Worm (Caenorhabditis elegans) whole organism, L3 larva: ENCODE results near the gene VC5.2.

Source experiments
- ama-1 ChIP-seq: fragments of 150-350 bp; optimal IDR thresholded peaks from 2 replicates; lab custom pipeline; 2018
- ceh-16 ChIP-seq: sonication (generic microtip); optimal IDR thresholded peaks from 2 replicates; lab custom pipeline; 2017; ENCODE audit warnings: missing biosample characterization, missing genetic modification characterization
- fkh-10 ChIP-seq: sonication (generic microtip); optimal IDR thresholded peaks from 2 replicates; lab custom pipeline; 2017; ENCODE audit warnings: missing biosample characterization, missing genetic modification reagents, missing genetic modification characterization
- mml-1 ChIP-seq: fragments of 150-350 bp; sonication (generic microtip); optimal IDR thresholded peaks from 3 replicates; lab custom pipeline; 2014; ENCODE audit warnings: missing biosample characterization, missing genetic modification characterization
- nfya-1 ChIP-seq: sonication (generic microtip); optimal IDR thresholded peaks from 2 replicates; lab custom pipeline; 2017; ENCODE audit warnings: missing genetic modification characterization, mild to moderate bottlenecking, missing compliant biosample characterization, antibody characterized with exemption, moderate library complexity; ENCODE audit not compliant: insufficient read depth
- nhr-23 ChIP-seq: fragments of 150-350 bp; optimal IDR thresholded peaks from 2 replicates; lab custom pipeline; 2014; ENCODE audit warnings: missing biosample characterization, missing genetic modification reagents, missing genetic modification characterization
- nhr-25 ChIP-seq: sonication (generic microtip); optimal IDR thresholded peaks from 2 replicates; lab custom pipeline; 2017; ENCODE audit warnings: missing biosample characterization, missing genetic modification characterization
- nhr-77 ChIP-seq: fragments of 150-350 bp; optimal IDR thresholded peaks from 2 replicates; lab custom pipeline; 2014; ENCODE audit warnings: missing biosample characterization, missing genetic modification characterization
- sea-2 ChIP-seq: fragments of 150-350 bp; sonication (generic microtip); optimal IDR thresholded peaks from 4 replicates; lab custom pipeline; 2014; ENCODE audit warnings: missing biosample characterization, missing genetic modification reagents, missing genetic modification characterization
- skn-1 ChIP-seq: fragments of 150-350 bp; optimal IDR thresholded peaks from 2 replicates; lab custom pipeline; 2014; ENCODE audit warnings: missing biosample characterization, missing genetic modification characterization
- unc-39 ChIP-seq: sonication (generic microtip); optimal IDR thresholded peaks from 4 replicates; lab custom pipeline; 2017; ENCODE audit warnings: missing biosample characterization, missing genetic modification characterization
- ztf-11 ChIP-seq: fragments of 150-350 bp; optimal IDR thresholded peaks from 2 replicates; lab custom pipeline; 2014; ENCODE audit warnings: missing biosample characterization, missing genetic modification characterization

DNA sequence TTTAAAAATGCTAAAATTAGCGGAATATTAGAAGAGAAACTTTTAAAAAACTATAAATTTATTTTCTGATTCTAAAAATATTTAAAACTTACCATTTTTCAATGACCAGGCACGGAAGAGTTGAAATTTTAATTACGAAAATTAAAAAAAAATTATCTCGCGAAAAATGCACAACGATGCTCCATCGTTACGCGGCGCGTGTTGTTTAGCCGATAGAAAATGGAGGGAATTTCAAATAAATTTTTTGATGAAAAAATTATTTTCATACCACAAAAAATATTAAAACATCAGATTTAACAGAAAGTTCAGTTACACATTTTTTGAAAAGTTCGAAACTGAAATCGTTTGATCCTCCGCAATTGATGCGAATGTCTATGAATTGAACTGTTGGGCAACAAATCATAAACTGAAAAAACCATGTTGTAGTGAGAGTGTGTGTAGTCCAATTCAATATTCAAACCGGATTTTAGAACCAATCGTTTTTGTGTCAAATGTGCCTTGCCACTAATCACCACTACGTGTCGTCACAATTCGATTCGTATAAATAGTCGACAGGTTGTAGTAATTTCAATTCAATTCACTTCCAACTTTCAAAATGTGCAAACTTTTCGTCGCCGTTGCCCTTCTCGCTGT lies 34.5 kb upstream of the VC5.2 start, which contains the start of the genes tofu-2 and spig-1:
- TF ChIP-seq unc-39 (tag; lab: Kevin White, UChicago) (no peak), sea-2 (GFP tag; lab: Kevin White, UChicago) (no peak), ama-1 (lab: Kevin White, UChicago) (no peak), nhr-23 (tag; lab: Kevin White, UChicago) (no peak), ztf-11 (tag; lab: Kevin White, UChicago) (no peak), ceh-16 (tag; lab: Kevin White, UChicago) (no peak), fkh-10 (GFP tag; lab: Kevin White, UChicago) (no peak), mml-1 (tag; lab: Kevin White, UChicago) (no peak), nhr-77 (tag; lab: Kevin White, UChicago) (no peak), skn-1 (tag; lab: Kevin White, UChicago) (no peak), nhr-25 (tag; lab: Kevin White, UChicago) (no peak), nfya-1 (tag; lab: Kevin White, UChicago) (no peak)
